Worm (Caenorhabditis elegans) whole organism, young adult: ENCODE measurements around the gene srx-120.
A peak's percentile ranks its signal among the peaks of the same experiment; 100 is the strongest.

Experiments
- B0019.2 ChIP-seq: fragments of 200-800 bp; sonication (Bioruptor generic); conservative IDR thresholded peaks from 2 replicates; pipeline ENCODE4 v1.3.6; 2022; ENCODE audit warnings: missing genetic modification reagents, missing genetic modification characterization, missing compliant biosample characterization
- B0035.1 ChIP-seq: sonication (generic microtip); optimal IDR thresholded peaks from 2 replicates; lab custom pipeline; 2016; ENCODE audit warnings: missing genetic modification characterization, mild to moderate bottlenecking, missing compliant biosample characterization, missing genotype, missing genetic modification reagents
- B0261.1 ChIP-seq: sonication (generic microtip); optimal IDR thresholded peaks from 2 replicates; lab custom pipeline; 2016; ENCODE audit warnings: mild to moderate bottlenecking, missing genetic modification characterization, moderate library complexity, missing compliant biosample characterization
- D2030.7 ChIP-seq: fragments of 200-800 bp; sonication (Bioruptor generic); IDR thresholded peaks from 2 replicates; pipeline ENCODE4 v1.3.6; 2022; ENCODE audit warnings: missing genetic modification reagents, missing genetic modification characterization, missing compliant biosample characterization
- F49E8.2 ChIP-seq: sonication (generic microtip); optimal IDR thresholded peaks from 3 replicates; lab custom pipeline; 2017; ENCODE audit warnings: missing genetic modification characterization, mild to moderate bottlenecking, missing compliant biosample characterization, antibody characterized with exemption, moderate library complexity; ENCODE audit not compliant: insufficient read depth
- K11D2.4 ChIP-seq: fragments of 200-800 bp; sonication (Bioruptor generic); IDR thresholded peaks from 2 replicates; pipeline ENCODE4 v1.3.6; 2022; ENCODE audit warnings: missing genetic modification reagents, missing genetic modification characterization, missing compliant biosample characterization
- T26A5.8 ChIP-seq: sonication (generic microtip); optimal IDR thresholded peaks from 2 replicates; lab custom pipeline; 2016; ENCODE audit warnings: missing genetic modification characterization, missing compliant biosample characterization
- Y53G8AR.9 ChIP-seq: fragments of 200-800 bp; sonication (Bioruptor generic); conservative IDR thresholded peaks from 2 replicates; pipeline ENCODE4 v1.3.6; 2022; ENCODE audit warnings: missing genetic modification reagents, missing genetic modification characterization, missing compliant biosample characterization
- Y56A3A.18 ChIP-seq: fragments of 200-800 bp; sonication (Bioruptor generic); IDR thresholded peaks from 2 replicates; pipeline ENCODE4 v1.3.6; 2022; ENCODE audit warnings: missing genetic modification reagents, missing genetic modification characterization, missing compliant biosample characterization
- Y67H2A.10 ChIP-seq: fragments of 200-800 bp; sonication (Bioruptor generic); conservative IDR thresholded peaks from 2 replicates; pipeline ENCODE4 v1.3.6; 2022; ENCODE audit warnings: missing genetic modification reagents, missing genetic modification characterization, missing compliant biosample characterization
- Y95B8A.8 ChIP-seq: fragments of 200-800 bp; sonication (Bioruptor generic); IDR thresholded peaks from 2 replicates; pipeline ENCODE4 v1.3.6; 2022; ENCODE audit warnings: missing genetic modification reagents, missing genetic modification characterization, missing compliant biosample characterization
- ZK185.1 ChIP-seq: sonication (generic microtip); optimal IDR thresholded peaks from 2 replicates; lab custom pipeline; 2016; ENCODE audit warnings: mild to moderate bottlenecking, missing genetic modification characterization, missing compliant biosample characterization; ENCODE audit not compliant: poor library complexity, severe bottlenecking
- atf-7 ChIP-seq: sonication (generic microtip); optimal IDR thresholded peaks from 2 replicates; lab custom pipeline; 2017; ENCODE audit warnings: mild to moderate bottlenecking, missing genetic modification characterization, missing compliant biosample characterization
- athp-1 ChIP-seq: sonication (generic microtip); optimal IDR thresholded peaks from 2 replicates; lab custom pipeline; 2017; ENCODE audit warnings: mild to moderate bottlenecking, missing genetic modification characterization, missing compliant biosample characterization
- attf-3 ChIP-seq: fragments of 200-800 bp; sonication (Bioruptor generic); conservative IDR thresholded peaks from 2 replicates; pipeline ENCODE4 v1.3.6; 2022; ENCODE audit warnings: missing genetic modification reagents, missing genetic modification characterization, missing compliant biosample characterization
- attf-6 ChIP-seq: fragments of 200-800 bp; sonication (Bioruptor generic); IDR thresholded peaks from 2 replicates; pipeline ENCODE4 v1.3.6; 2022; ENCODE audit warnings: missing genetic modification reagents, missing genetic modification characterization, missing compliant biosample characterization
- ceh-100 ChIP-seq: fragments of 200-800 bp; sonication (Bioruptor generic); IDR thresholded peaks from 2 replicates; pipeline ENCODE4 v1.3.6; 2022; ENCODE audit warnings: missing genetic modification reagents, missing genetic modification characterization, missing compliant biosample characterization
- ceh-40 ChIP-seq: fragments of 200-800 bp; sonication (Bioruptor generic); IDR thresholded peaks from 2 replicates; pipeline ENCODE4 v1.3.6; 2022; ENCODE audit warnings: missing genetic modification characterization, missing compliant biosample characterization
- chd-7 ChIP-seq: sonication (generic microtip); optimal IDR thresholded peaks from 2 replicates; lab custom pipeline; 2016; ENCODE audit warnings: mild to moderate bottlenecking, missing genetic modification characterization, moderate library complexity, missing compliant biosample characterization
- die-1 ChIP-seq: sonication (generic microtip); optimal IDR thresholded peaks from 2 replicates; lab custom pipeline; 2016; ENCODE audit warnings: missing genotype, mild to moderate bottlenecking, missing genetic modification characterization, missing compliant biosample characterization
- dox-1 ChIP-seq: fragments of 200-800 bp; sonication (Bioruptor generic); IDR thresholded peaks from 2 replicates; pipeline ENCODE4 v1.3.6; 2022; ENCODE audit warnings: missing genetic modification reagents, missing genetic modification characterization, missing compliant biosample characterization
- egl-44 ChIP-seq: fragments of 200-800 bp; sonication (Bioruptor generic); IDR thresholded peaks from 2 replicates; pipeline ENCODE4 v1.3.6; 2022; ENCODE audit warnings: missing genetic modification reagents, missing genetic modification characterization, missing compliant biosample characterization
- egrh-3 ChIP-seq: fragments of 200-800 bp; sonication (Bioruptor generic); IDR thresholded peaks from 2 replicates; pipeline ENCODE4 v1.3.6; 2022; ENCODE audit warnings: missing genetic modification reagents, missing genetic modification characterization, missing compliant biosample characterization
- ekl-4 ChIP-seq: fragments of 200-800 bp; sonication (Bioruptor generic); IDR thresholded peaks from 2 replicates; pipeline ENCODE4 v1.3.6; 2022; ENCODE audit warnings: missing genetic modification reagents, missing genetic modification characterization, missing compliant biosample characterization
- him-1 ChIP-seq: sonication (generic microtip); optimal IDR thresholded peaks from 2 replicates; lab custom pipeline; 2016; ENCODE audit warnings: missing genotype, missing genetic modification reagents, missing genetic modification characterization, missing compliant biosample characterization
- hmg-1.2 ChIP-seq: fragments of 200-800 bp; sonication (Bioruptor generic); IDR thresholded peaks from 2 replicates; pipeline ENCODE4 v1.3.6; 2022; ENCODE audit warnings: missing genetic modification reagents, missing genetic modification characterization, missing compliant biosample characterization
- hrde-1 ChIP-seq: sonication (generic microtip); optimal IDR thresholded peaks from 2 replicates; lab custom pipeline; 2016; ENCODE audit warnings: missing genetic modification characterization, mild to moderate bottlenecking, missing compliant biosample characterization, moderate library complexity, missing genotype, missing genetic modification reagents, borderline replicate concordance
- hsf-1 ChIP-seq: fragments of 200-800 bp; sonication (Bioruptor generic); IDR thresholded peaks from 2 replicates; pipeline ENCODE4 v1.3.6; 2022; ENCODE audit warnings: missing genetic modification reagents, missing genetic modification characterization, missing compliant biosample characterization
- lsl-1 ChIP-seq: fragments of 200-800 bp; sonication (Bioruptor generic); optimal IDR thresholded peaks from 2 replicates; lab custom pipeline; 2018; ENCODE audit warnings: mild to moderate bottlenecking, missing genetic modification characterization, moderate library complexity, missing compliant biosample characterization
- madf-6 ChIP-seq: fragments of 200-800 bp; sonication (Bioruptor generic); IDR thresholded peaks from 2 replicates; pipeline ENCODE4 v1.3.6; 2022; ENCODE audit warnings: missing genetic modification reagents, missing genetic modification characterization, missing compliant biosample characterization
- mcd-1 ChIP-seq: fragments of 200-800 bp; sonication (Bioruptor generic); IDR thresholded peaks from 2 replicates; pipeline ENCODE4 v1.3.6; 2022; ENCODE audit warnings: missing genetic modification reagents, missing genetic modification characterization, missing compliant biosample characterization
- mel-28 ChIP-seq: sonication (generic microtip); optimal IDR thresholded peaks from 2 replicates; lab custom pipeline; 2016; ENCODE audit warnings: borderline replicate concordance, mild to moderate bottlenecking, missing genetic modification characterization, missing compliant biosample characterization
- mes-4 ChIP-seq: sonication (generic microtip); optimal IDR thresholded peaks from 2 replicates; lab custom pipeline; 2016; ENCODE audit warnings: missing genotype, missing genetic modification characterization, missing compliant biosample characterization
- mxl-1 ChIP-seq: sonication (generic microtip); optimal IDR thresholded peaks from 2 replicates; lab custom pipeline; 2016; ENCODE audit warnings: missing genetic modification characterization, missing compliant biosample characterization
- nhr-179 ChIP-seq: sonication (generic microtip); optimal IDR thresholded peaks from 2 replicates; lab custom pipeline; 2016; ENCODE audit warnings: mild to moderate bottlenecking, missing genetic modification characterization, missing compliant biosample characterization
- nhr-90 ChIP-seq: sonication (generic microtip); optimal IDR thresholded peaks from 2 replicates; lab custom pipeline; 2016; ENCODE audit warnings: missing genotype, mild to moderate bottlenecking, missing genetic modification characterization, missing compliant biosample characterization
- pbrm-1 ChIP-seq: fragments of 200-800 bp; sonication (Bioruptor generic); IDR thresholded peaks from 2 replicates; pipeline ENCODE4 v1.3.6; 2022; ENCODE audit warnings: missing genetic modification reagents, missing genetic modification characterization, missing compliant biosample characterization
- rcor-1 ChIP-seq: fragments of 200-800 bp; sonication (Bioruptor generic); IDR thresholded peaks from 2 replicates; pipeline ENCODE4 v1.3.6; 2022; ENCODE audit warnings: missing genetic modification reagents, missing genetic modification characterization, missing compliant biosample characterization
- rec-8 ChIP-seq, 2 experiments: sonication (generic microtip); optimal IDR thresholded peaks; 2 replicates each; lab custom pipeline; 2016; ENCODE audit warnings: mild to moderate bottlenecking in 2 of 2, missing genetic modification characterization in 2 of 2, missing genetic modification reagents in 2 of 2, missing genotype in 2 of 2, missing biosample characterization in 1 of 2, missing compliant biosample characterization in 1 of 2, moderate library complexity in 1 of 2
- rpc-1 ChIP-seq, 2 experiments: fragments of 150-350 bp in 1 of 2; sonication (generic microtip) in 1 of 2; optimal IDR thresholded peaks; 2 replicates each; lab custom pipeline; 2014 to 2018; ENCODE audit warnings: missing biosample characterization in 1 of 2, missing genetic modification characterization in 1 of 2, missing genetic modification reagents in 1 of 2, missing genotype in 1 of 2
- snpc-1.1 ChIP-seq: sonication (generic microtip); optimal IDR thresholded peaks from 2 replicates; lab custom pipeline; 2017; ENCODE audit warnings: missing genetic modification characterization, mild to moderate bottlenecking, missing compliant biosample characterization, antibody characterized with exemption, moderate library complexity, missing genotype, missing genetic modification reagents; ENCODE audit not compliant: insufficient read depth
- snpc-1.3 ChIP-seq: sonication (generic microtip); optimal IDR thresholded peaks from 2 replicates; lab custom pipeline; 2017; ENCODE audit warnings: missing genetic modification characterization, mild to moderate bottlenecking, missing compliant biosample characterization, antibody characterized with exemption, moderate library complexity, missing genotype, missing genetic modification reagents; ENCODE audit not compliant: insufficient read depth
- zfh-2 ChIP-seq: fragments of 200-800 bp; sonication (Bioruptor generic); conservative IDR thresholded peaks from 2 replicates; pipeline ENCODE4 v1.3.6; 2022; ENCODE audit warnings: missing genetic modification reagents, missing genetic modification characterization, missing compliant biosample characterization
- zim-3 ChIP-seq: sonication (generic microtip); optimal IDR thresholded peaks from 2 replicates; lab custom pipeline; 2017; ENCODE audit warnings: mild to moderate bottlenecking, missing genetic modification characterization, moderate library complexity, missing compliant biosample characterization
- ztf-28 ChIP-seq: fragments of 200-800 bp; sonication (Bioruptor generic); IDR thresholded peaks from 2 replicates; pipeline ENCODE4 v1.3.6; 2022; ENCODE audit warnings: missing genetic modification reagents, missing genetic modification characterization, missing compliant biosample characterization

srx-120 gene

DNA sequence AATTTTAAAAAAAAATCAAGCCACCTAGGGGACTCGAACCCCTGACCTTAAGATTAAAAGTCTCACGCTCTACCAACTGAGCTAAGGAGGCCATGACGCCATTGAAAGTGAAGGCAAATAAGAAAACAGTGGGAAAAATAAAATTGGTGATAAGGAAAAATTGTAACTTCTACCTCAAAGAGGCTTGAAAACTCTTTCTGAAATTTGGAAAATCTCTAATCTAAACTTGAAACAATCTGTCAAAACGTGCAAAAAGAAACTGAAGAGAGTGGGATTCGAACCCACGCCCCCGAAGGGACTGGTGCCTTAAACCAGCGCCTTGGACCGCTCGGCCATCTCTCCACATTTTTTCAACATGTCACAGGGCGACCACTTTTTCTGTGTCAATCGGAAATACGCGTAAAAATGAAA is 10.6 kb downstream of the srx-120 start:
- TF ChIP-seq ZK185.1 (tag; lab: Kevin White, UChicago): peak; percentile 77
- TF ChIP-seq egrh-3 (GFP tag; lab: Robert Waterston, UW): peak; percentile 58
- TF ChIP-seq attf-3 (GFP tag; lab: Robert Waterston, UW): peak; percentile 57; the same call in 1 of the 2 replicates
- TF ChIP-seq madf-6: peak; percentile 63
- 0 out of 2 replicates have a peak, but pooled peaks have one; percentile 42 for TF ChIP-seq Y95B8A.8 (GFP tag; lab: Robert Waterston, UW)
- peak; percentile 88 for TF ChIP-seq nhr-90 (tag; lab: Kevin White, UChicago)
- peak; percentile 80 for TF ChIP-seq D2030.7 (GFP tag; lab: Robert Waterston, UW)
- TF ChIP-seq B0035.1: peak; percentile 51
- peak; percentile 94 for TF ChIP-seq B0261.1
- peak; percentile 55 for TF ChIP-seq mes-4 (tag; lab: Kevin White, UChicago)
- peak; percentile 61 for TF ChIP-seq F49E8.2 (tag; lab: Kevin White, UChicago)
- TF ChIP-seq nhr-179 (tag; lab: Kevin White, UChicago): peak; percentile 51
- 0 out of 2 replicates have a peak, but pooled peaks have one; percentile 42 for TF ChIP-seq ztf-28
- TF ChIP-seq hrde-1 (tag; lab: Kevin White, UChicago): peak; percentile 64
- peak; percentile 76 for TF ChIP-seq snpc-1.1 (tag; lab: Kevin White, UChicago)
- TF ChIP-seq K11D2.4: 0 out of 2 replicates have a peak, but pooled peaks have one; percentile 11
- TF ChIP-seq zim-3 (tag; lab: Kevin White, UChicago): peak; percentile 73
- TF ChIP-seq ekl-4 (GFP tag; lab: Robert Waterston, UW): peak; percentile 17; the same call in 1 of the 2 replicates
- TF ChIP-seq rpc-1 (optimal IDR thresholded peaks at IDR 0.05; lab: Kevin White, UChicago): peak; percentile 85
- peak; percentile 96 for TF ChIP-seq rpc-1 (tag; optimal IDR thresholded peaks at IDR 0.05; lab: Kevin White, UChicago)
- peak; percentile 84 for TF ChIP-seq die-1 (tag; lab: Kevin White, UChicago)
- peak; percentile 48 for TF ChIP-seq lsl-1
- TF ChIP-seq egl-44 (GFP tag; lab: Robert Waterston, UW): 0 out of 2 replicates have a peak, but pooled peaks have one; percentile 64
- 0 out of 2 replicates have a peak, but pooled peaks have one; percentile 40 for TF ChIP-seq ceh-40 (GFP tag; lab: Robert Waterston, UW)
- peak; percentile 27 for TF ChIP-seq athp-1 (tag; lab: Kevin White, UChicago)
- 0 out of 2 replicates have a peak, but pooled peaks have one; percentile 55 for TF ChIP-seq Y53G8AR.9
- TF ChIP-seq snpc-1.3: peak; percentile 49
- TF ChIP-seq rec-8 (tag; optimal IDR thresholded peaks at IDR 0.05; lab: Kevin White, UChicago): peak; percentile 3 to 62
- 0 out of 2 replicates have a peak, but pooled peaks have one; percentile 81 for TF ChIP-seq Y56A3A.18 (GFP tag; lab: Robert Waterston, UW)
- peak; percentile 62; the same call in 1 of the 2 replicates for TF ChIP-seq hmg-1.2 (GFP tag; lab: Robert Waterston, UW)
- peak; percentile 56; the same call in 1 of the 2 replicates for TF ChIP-seq ceh-100 (GFP tag; lab: Robert Waterston, UW)
- 0 out of 2 replicates have a peak, but pooled peaks have one; percentile 9 for TF ChIP-seq zfh-2
- peak; percentile 80 for TF ChIP-seq dox-1 (GFP tag; lab: Robert Waterston, UW)
- TF ChIP-seq mel-28 (tag; lab: Kevin White, UChicago): peak; percentile 3
- TF ChIP-seq B0019.2 (GFP tag; lab: Robert Waterston, UW): 0 out of 2 replicates have a peak, but pooled peaks have one; percentile 26
- peak; percentile 89 for TF ChIP-seq him-1 (tag; lab: Kevin White, UChicago)
- TF ChIP-seq mxl-1 (tag; lab: Kevin White, UChicago): peak; percentile 65
- TF ChIP-seq hsf-1 (GFP tag; lab: Robert Waterston, UW): 0 out of 2 replicates have a peak, but pooled peaks have one; percentile 14
- TF ChIP-seq atf-7 (tag; lab: Kevin White, UChicago): peak; percentile 66
- peak; percentile 50; the same call in 1 of the 2 replicates for TF ChIP-seq mcd-1
- peak; percentile 30 for TF ChIP-seq T26A5.8 (tag; lab: Kevin White, UChicago)
- 0 out of 2 replicates have a peak, but pooled peaks have one; percentile 10 for TF ChIP-seq Y67H2A.10 (GFP tag; lab: Robert Waterston, UW)
- peak; percentile 49; the same call in 1 of the 2 replicates for TF ChIP-seq pbrm-1 (GFP tag; lab: Robert Waterston, UW)
- peak; percentile 77 for TF ChIP-seq chd-7 (tag; lab: Kevin White, UChicago)
- peak; percentile 17; the same call in 1 of the 2 replicates for TF ChIP-seq rcor-1 (GFP tag; lab: Robert Waterston, UW)
- 0 out of 2 replicates have a peak, but pooled peaks have one; percentile 54 for TF ChIP-seq attf-6
